Worm (Caenorhabditis elegans): ENCODE results near the gene sri-63.

The sri-63 gene

DNA sequence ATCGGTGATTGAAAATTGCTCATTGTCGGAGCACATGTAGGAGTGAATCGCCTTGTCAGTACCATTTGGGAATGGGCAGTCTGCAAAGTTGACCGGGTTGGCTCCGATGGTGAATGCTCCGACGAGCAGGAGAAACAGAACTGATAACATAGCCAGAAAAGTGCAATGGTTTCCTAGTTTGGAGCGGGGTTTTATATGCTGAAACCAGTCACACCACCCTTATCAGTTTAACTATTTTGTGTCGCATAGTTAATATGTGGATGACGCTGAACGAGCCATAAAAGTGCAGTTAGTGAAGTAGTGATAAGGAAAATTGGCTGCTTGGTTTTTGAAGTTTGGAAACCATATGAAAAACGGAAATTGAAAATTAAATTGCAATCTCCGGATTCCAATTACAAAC is 41.3 kb upstream of the sri-63 start, which contains the start of gene C17F4.7:
TSS of gene C17F4.7 (minus strand) at position 180 of the 400 bp plus-strand sequence.
- TF ChIP-seq ceh-22 (tag; optimal IDR thresholded peaks at IDR 0.05), result no peak
- TF ChIP-seq C38D4.7 (GFP tag; optimal IDR thresholded peaks at IDR 0.05), result no peak
- TF ChIP-seq ref-2 (tag; optimal IDR thresholded peaks at IDR 0.05), result no peak
- TF ChIP-seq gmeb-2 (tag; optimal IDR thresholded peaks at IDR 0.05), result no peak
- no peak for TF ChIP-seq pha-4 (tag; optimal IDR thresholded peaks at IDR 0.05)
- no peak for TF ChIP-seq ceh-24 (tag; optimal IDR thresholded peaks at IDR 0.05)
- no peak for TF ChIP-seq ceh-14 (tag; optimal IDR thresholded peaks at IDR 0.05)

DNA sequence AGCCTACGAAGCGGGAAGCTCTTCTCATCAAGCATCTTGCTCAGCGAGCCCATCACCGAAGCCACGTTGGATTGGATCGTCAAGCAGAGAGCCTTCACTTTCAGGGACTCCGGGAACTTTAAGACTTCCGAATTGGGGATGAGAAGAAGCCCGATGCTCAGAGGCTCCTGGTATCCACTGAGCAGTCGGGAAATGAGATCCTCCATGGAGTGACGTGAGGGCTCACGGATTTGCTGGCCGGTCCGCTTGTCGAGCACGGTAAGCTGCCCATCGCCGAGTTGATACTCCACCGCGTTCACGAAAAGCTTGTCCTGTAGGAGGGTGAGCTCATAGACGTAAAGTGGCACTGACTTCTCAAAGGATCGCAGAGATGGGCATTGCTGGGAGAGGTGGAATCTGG is 39.6 kb upstream of the sri-63 start:
- TF ChIP-seq nfya-1 (tag; optimal IDR thresholded peaks at IDR 0.05), result no peak
- no peak for TF ChIP-seq T23F11.4 (GFP tag; optimal IDR thresholded peaks at IDR 0.05)
- TF ChIP-seq elt-4 (tag; optimal IDR thresholded peaks at IDR 0.05), result no peak

DNA sequence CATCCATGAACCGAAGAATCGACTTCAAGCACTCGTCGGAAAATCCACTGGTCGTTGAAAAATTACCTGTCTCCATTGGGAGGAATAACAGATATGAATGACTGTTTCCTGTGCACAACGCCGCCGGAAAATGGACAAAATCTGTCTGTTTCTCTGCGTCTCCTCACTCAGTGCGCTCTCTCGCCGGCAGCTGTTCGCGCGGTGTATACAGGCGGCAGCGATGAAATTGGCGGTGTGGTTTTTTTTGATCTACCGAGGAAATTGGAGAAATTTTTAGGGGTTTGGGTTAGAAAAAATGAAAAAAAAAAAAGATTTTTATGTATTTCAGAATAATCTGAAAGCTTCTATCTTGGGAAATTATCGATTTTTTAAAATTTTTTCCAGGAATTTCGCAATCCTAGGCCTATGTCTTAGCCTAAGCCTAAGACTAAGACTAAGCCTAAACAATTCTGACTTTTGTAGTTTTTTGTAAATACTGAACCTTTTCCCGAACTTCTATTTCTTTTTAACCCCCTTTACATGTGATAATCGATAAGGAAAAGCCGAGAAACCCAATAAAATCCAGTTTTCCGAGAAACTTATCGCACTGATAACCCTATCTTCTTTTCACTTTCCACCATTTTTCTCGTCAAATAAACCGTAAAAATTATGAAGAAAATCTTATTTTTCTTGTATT is 39.0 kb upstream of the sri-63 start, which contains the start of the genes fbxc-50 and C17F4.2:
TSS of gene fbxc-50 (minus strand) at position 81 of the 676 bp plus-strand sequence.
TSS of gene C17F4.2 (plus strand) at position 626 of the 676 bp plus-strand sequence.
- no peak for TF ChIP-seq sdc-2 (tag; optimal IDR thresholded peaks at IDR 0.05)
- TF ChIP-seq hlh-6 (tag; optimal IDR thresholded peaks at IDR 0.05), result no peak
- no peak for TF ChIP-seq ceh-2 (tag; optimal IDR thresholded peaks at IDR 0.05)
- no peak for TF ChIP-seq nfya-1 (tag; optimal IDR thresholded peaks at IDR 0.05)
- TF ChIP-seq ref-2 (tag; optimal IDR thresholded peaks at IDR 0.05), result no peak
- no peak for TF ChIP-seq elt-4 (tag; optimal IDR thresholded peaks at IDR 0.05)
- no peak for TF ChIP-seq odd-2 (tag; optimal IDR thresholded peaks at IDR 0.05)
- no peak for TF ChIP-seq ceh-19 (GFP tag; optimal IDR thresholded peaks at IDR 0.05)
- no peak for TF ChIP-seq pha-4 (tag; optimal IDR thresholded peaks at IDR 0.05)
- TF ChIP-seq ttx-3 (tag; optimal IDR thresholded peaks at IDR 0.05), result no peak
- no peak for TF ChIP-seq F13H6.1 (tag; optimal IDR thresholded peaks at IDR 0.05)
- TF ChIP-seq unc-55 (GFP tag; optimal IDR thresholded peaks at IDR 0.05), result no peak
- TF ChIP-seq ceh-18 (tag; optimal IDR thresholded peaks at IDR 0.05), result no peak

DNA sequence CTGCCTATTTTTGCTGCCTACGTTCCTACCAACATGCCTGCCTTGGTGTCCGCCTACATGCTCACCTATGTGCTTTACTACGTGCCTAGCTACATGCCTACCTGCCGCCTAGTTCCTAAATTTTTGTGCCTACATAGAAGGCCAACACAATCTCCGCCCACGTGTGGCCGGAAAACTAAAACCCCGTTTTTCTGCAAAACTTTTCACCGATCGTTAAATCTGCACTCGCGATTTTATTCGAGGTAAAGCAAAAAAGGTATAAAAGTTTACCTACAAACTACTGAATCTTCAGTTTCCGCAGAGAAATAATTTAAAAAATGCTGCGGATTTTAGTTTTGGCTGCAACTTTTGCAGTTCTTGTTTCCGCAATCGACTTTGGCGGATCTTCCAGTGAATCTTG is 37.8 kb upstream of the sri-63 start, which contains the start of gene clec-124:
TSS of gene clec-124 (plus strand) at position 301 of the 400 bp plus-strand sequence.
- no peak for TF ChIP-seq nhr-232 (tag; optimal IDR thresholded peaks at IDR 0.05)
- no peak for TF ChIP-seq C08G9.2 (tag; optimal IDR thresholded peaks at IDR 0.05)
- TF ChIP-seq zip-5 (tag; optimal IDR thresholded peaks at IDR 0.05), result no peak
- TF ChIP-seq hlh-6 (tag; optimal IDR thresholded peaks at IDR 0.05), result no peak
- no peak for TF ChIP-seq fkh-6 (tag; optimal IDR thresholded peaks at IDR 0.05)

DNA sequence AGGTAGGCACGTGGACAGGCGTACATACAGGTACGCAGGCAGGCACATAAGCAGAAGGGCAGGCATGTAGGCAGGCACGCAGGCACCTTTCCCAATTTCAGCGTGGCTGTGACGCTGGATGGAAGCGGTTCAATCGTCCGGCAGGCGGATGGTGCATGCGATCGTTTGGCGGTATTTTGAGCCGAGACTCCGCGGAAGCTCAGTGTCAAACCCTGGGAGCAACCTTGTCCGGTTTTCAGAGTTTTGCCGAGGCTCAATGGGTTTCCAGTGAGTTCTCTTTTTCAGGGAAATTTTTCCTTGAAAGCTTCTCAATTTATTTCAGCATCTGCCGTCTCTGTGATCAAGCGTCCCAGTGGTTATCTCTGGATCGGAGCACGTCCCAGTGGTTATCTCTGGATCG is 37.0 kb upstream of the sri-63 start:
- TF ChIP-seq C08G9.2 (tag; optimal IDR thresholded peaks at IDR 0.05), result no peak
- TF ChIP-seq nhr-232 (tag; optimal IDR thresholded peaks at IDR 0.05), result no peak
- TF ChIP-seq ceh-19 (GFP tag; optimal IDR thresholded peaks at IDR 0.05), result no peak
- TF ChIP-seq C38D4.7 (GFP tag; optimal IDR thresholded peaks at IDR 0.05), result no peak
- TF ChIP-seq hlh-8 (tag; optimal IDR thresholded peaks at IDR 0.05), result no peak
- no peak for TF ChIP-seq rnt-1 (tag; optimal IDR thresholded peaks at IDR 0.05)
- no peak for TF ChIP-seq ceh-6 (GFP tag; optimal IDR thresholded peaks at IDR 0.05)
- TF ChIP-seq odd-2 (tag; optimal IDR thresholded peaks at IDR 0.05), result no peak
- no peak for TF ChIP-seq fkh-10 (GFP tag; optimal IDR thresholded peaks at IDR 0.05)
- TF ChIP-seq hlh-15 (tag; optimal IDR thresholded peaks at IDR 0.05), result no peak
- TF ChIP-seq dmd-4 (tag; optimal IDR thresholded peaks at IDR 0.05; ENCODE audit: borderline replicate concordance), result no peak

DNA sequence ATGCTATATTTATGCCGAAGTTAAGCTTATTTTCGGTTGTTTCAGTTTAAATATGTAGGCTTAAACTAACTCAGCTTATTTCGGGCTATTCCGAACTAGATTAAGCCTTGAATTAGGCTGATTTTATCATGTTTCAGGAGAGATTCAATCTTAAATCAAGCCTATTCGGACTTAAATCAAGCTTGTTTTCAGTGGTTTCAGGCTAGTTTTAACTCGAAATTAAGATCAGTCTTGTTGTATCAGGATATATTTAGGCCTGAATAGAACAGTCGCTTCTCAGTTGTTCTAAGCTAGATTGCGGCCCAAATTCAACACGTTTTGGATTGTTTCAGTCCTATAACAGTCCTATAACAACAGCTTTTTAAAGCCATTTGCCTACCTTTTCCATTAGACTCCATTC is 35.4 kb upstream of the sri-63 start:
- no peak for TF ChIP-seq ceh-19 (GFP tag; optimal IDR thresholded peaks at IDR 0.05)
- TF ChIP-seq ceh-31 (tag; optimal IDR thresholded peaks at IDR 0.05), result no peak
- no peak for TF ChIP-seq hlh-30 (tag; optimal IDR thresholded peaks at IDR 0.05; ENCODE audit: insufficient read depth)
- no peak for TF ChIP-seq unc-3 (GFP tag; conservative IDR thresholded peaks at IDR 0.05)
- no peak for TF ChIP-seq unc-3 (tag; optimal IDR thresholded peaks at IDR 0.05)
